Worm (Caenorhabditis elegans) whole organism, L2 larva: ENCODE measurements around the gene sre-1.

Experiments
- alr-1 ChIP-seq: fragments of 150-350 bp; optimal IDR thresholded peaks from 2 replicates; lab custom pipeline; 2014; ENCODE audit warnings: missing biosample characterization, missing genetic modification characterization
- dmd-4 ChIP-seq: sonication (generic microtip); optimal IDR thresholded peaks from 2 replicates; lab custom pipeline; 2017; ENCODE audit warnings: missing biosample characterization, missing genetic modification characterization
- elt-1 ChIP-seq: fragments of 150-350 bp; optimal IDR thresholded peaks from 2 replicates; lab custom pipeline; 2014; ENCODE audit warnings: missing biosample characterization, missing genetic modification characterization
- elt-3 ChIP-seq: sonication (generic microtip); optimal IDR thresholded peaks from 2 replicates; lab custom pipeline; 2017; ENCODE audit warnings: missing biosample characterization, missing genetic modification characterization
- fos-1 ChIP-seq: fragments of 150-350 bp; optimal IDR thresholded peaks from 2 replicates; lab custom pipeline; 2014; ENCODE audit warnings: missing biosample characterization, missing genetic modification characterization
- lin-13 ChIP-seq: fragments of 150-350 bp; optimal IDR thresholded peaks from 2 replicates; lab custom pipeline; 2014; ENCODE audit warnings: missing biosample characterization, missing genetic modification reagents, missing genetic modification characterization
- nhr-11 ChIP-seq: fragments of 150-350 bp; optimal IDR thresholded peaks from 2 replicates; lab custom pipeline; 2014; ENCODE audit warnings: missing biosample characterization, missing genetic modification characterization
- nhr-237 ChIP-seq: fragments of 150-350 bp; optimal IDR thresholded peaks from 2 replicates; lab custom pipeline; 2014; ENCODE audit warnings: missing biosample characterization, missing genetic modification characterization
- nhr-6 ChIP-seq: fragments of 150-350 bp; optimal IDR thresholded peaks from 2 replicates; lab custom pipeline; 2014; ENCODE audit warnings: missing biosample characterization, missing genetic modification characterization
- skn-1 ChIP-seq: sonication (generic microtip); optimal IDR thresholded peaks from 2 replicates; lab custom pipeline; 2017; ENCODE audit warnings: missing biosample characterization, missing genetic modification characterization
- snpc-4 ChIP-seq: fragments of 150-350 bp; optimal IDR thresholded peaks from 2 replicates; lab custom pipeline; 2014; ENCODE audit warnings: missing biosample characterization, missing genetic modification characterization
- unc-39 ChIP-seq: fragments of 150-350 bp; optimal IDR thresholded peaks from 2 replicates; lab custom pipeline; 2014; ENCODE audit warnings: missing biosample characterization, missing genetic modification characterization
- unc-62 ChIP-seq: fragments of 150-350 bp; optimal IDR thresholded peaks from 2 replicates; lab custom pipeline; 2014; ENCODE audit warnings: missing biosample characterization, missing genetic modification reagents, missing genetic modification characterization
- zag-1 ChIP-seq: fragments of 150-350 bp; optimal IDR thresholded peaks from 2 replicates; lab custom pipeline; 2014; ENCODE audit warnings: missing biosample characterization, missing genetic modification characterization

ce11 chrII:7675752-7676151 lies 33.8 kb upstream of the sre-1 start:
- no peak for TF ChIP-seq lin-13
- TF ChIP-seq nhr-11 (tag; lab: Kevin White, UChicago), result no peak
- TF ChIP-seq fos-1 (tag; lab: Kevin White, UChicago), result no peak
- TF ChIP-seq nhr-6 (tag; lab: Kevin White, UChicago), result no peak
- no peak for TF ChIP-seq nhr-237 (tag; lab: Kevin White, UChicago)
- no peak for TF ChIP-seq unc-62 (GFP tag; lab: Kevin White, UChicago)
- TF ChIP-seq dmd-4 (tag; lab: Kevin White, UChicago), result no peak
- TF ChIP-seq zag-1 (tag; lab: Kevin White, UChicago), result no peak
- TF ChIP-seq unc-39 (tag; lab: Kevin White, UChicago), result no peak
- no peak for TF ChIP-seq elt-3 (tag; lab: Kevin White, UChicago)
- no peak for TF ChIP-seq snpc-4 (tag; lab: Kevin White, UChicago)
- TF ChIP-seq elt-1, result no peak
- no peak for TF ChIP-seq skn-1 (tag; lab: Kevin White, UChicago)
- TF ChIP-seq alr-1 (tag; lab: Kevin White, UChicago), result no peak
